Fruit fly (Drosophila melanogaster) whole organism, embryonic: ENCODE measurements around the gene CG32333.
A peak's percentile ranks its signal among the peaks of the same experiment; 100 is the strongest.

ENCODE experiments used
- Adf1 ChIP-seq: fragments of 200-800 bp; sonication (Bioruptor generic); IDR thresholded peaks from 2 replicates; pipeline ENCODE4 v1.3.6; 2022; ENCODE audit warnings: missing biosample characterization, missing genetic modification characterization
- B-H1 ChIP-seq: fragments of 200-800 bp; sonication (Bioruptor generic); IDR thresholded peaks from 3 replicates; pipeline ENCODE4 v1.3.6; 2022; ENCODE audit warnings: missing biosample characterization, missing genetic modification characterization
- CG1024 ChIP-seq: fragments of 200-800 bp; sonication (Bioruptor generic); IDR thresholded peaks from 2 replicates; pipeline ENCODE4 v1.3.6; 2022; ENCODE audit warnings: missing biosample characterization, missing genetic modification characterization
- CG10366 ChIP-seq: fragments of 200-800 bp; sonication (Bioruptor generic); IDR thresholded peaks from 2 replicates; pipeline ENCODE4 v1.3.6; 2022; ENCODE audit warnings: missing biosample characterization, missing genetic modification characterization
- CG10431 ChIP-seq: fragments of 200-800 bp; sonication (Bioruptor generic); optimal IDR thresholded peaks from 3 replicates; lab custom pipeline; 2018; ENCODE audit warnings: missing biosample characterization, mild to moderate bottlenecking, missing genetic modification characterization
- CG10565 ChIP-seq: fragments of 200-800 bp; sonication (Bioruptor generic); optimal IDR thresholded peaks from 3 replicates; lab custom pipeline; 2016; ENCODE audit warnings: missing biosample characterization, mild to moderate bottlenecking, missing genetic modification characterization
- CG11085 ChIP-seq: fragments of 200-800 bp; sonication (Bioruptor generic); IDR thresholded peaks from 2 replicates; pipeline ENCODE4 v1.3.6; 2022; ENCODE audit warnings: missing biosample characterization, missing genetic modification characterization
- CG11696 ChIP-seq: fragments of 200-800 bp; sonication (Bioruptor generic); IDR thresholded peaks from 2 replicates; pipeline ENCODE4 v1.3.6; 2022; ENCODE audit warnings: missing biosample characterization, missing genetic modification characterization
- CG11723 ChIP-seq: fragments of 200-800 bp; sonication (Bioruptor generic); optimal IDR thresholded peaks from 2 replicates; lab custom pipeline; 2017; ENCODE audit warnings: missing biosample characterization, mild to moderate bottlenecking, missing genetic modification characterization
- CG13296 ChIP-seq: fragments of 200-800 bp; sonication (Bioruptor generic); optimal IDR thresholded peaks from 3 replicates; lab custom pipeline; 2018; ENCODE audit warnings: missing biosample characterization, mild to moderate bottlenecking, missing genetic modification characterization
- CG14050 ChIP-seq: fragments of 200-800 bp; sonication (Bioruptor generic); IDR thresholded peaks from 3 replicates; pipeline ENCODE4 v1.3.6; 2022; ENCODE audit warnings: missing biosample characterization, missing genetic modification characterization
- CG16815 ChIP-seq: fragments of 200-800 bp; sonication (Bioruptor generic); optimal IDR thresholded peaks from 3 replicates; lab custom pipeline; 2017; ENCODE audit warnings: missing biosample characterization, mild to moderate bottlenecking, missing genetic modification characterization
- CG17385 ChIP-seq: fragments of 200-800 bp; sonication (Bioruptor generic); optimal IDR thresholded peaks from 3 replicates; lab custom pipeline; 2018; ENCODE audit warnings: missing biosample characterization, mild to moderate bottlenecking, missing genetic modification characterization
- CG18764 ChIP-seq: fragments of 200-800 bp; sonication (Bioruptor generic); optimal IDR thresholded peaks from 3 replicates; lab custom pipeline; 2016; ENCODE audit warnings: missing biosample characterization, missing genetic modification characterization
- CG2202 ChIP-seq: fragments of 200-800 bp; sonication (Bioruptor generic); optimal IDR thresholded peaks from 2 replicates; lab custom pipeline; 2018; ENCODE audit warnings: missing biosample characterization, mild to moderate bottlenecking, missing genetic modification characterization
- CG2678 ChIP-seq: fragments of 200-800 bp; sonication (Bioruptor generic); optimal IDR thresholded peaks from 3 replicates; lab custom pipeline; 2019; ENCODE audit warnings: missing biosample characterization, mild to moderate bottlenecking, missing genetic modification characterization, moderate library complexity
- CG7786 ChIP-seq: fragments of 200-800 bp; sonication (Bioruptor generic); optimal IDR thresholded peaks from 2 replicates; lab custom pipeline; 2016; ENCODE audit warnings: missing biosample characterization, missing genetic modification characterization
- CG7928 ChIP-seq: fragments of 200-800 bp; sonication (Bioruptor generic); optimal IDR thresholded peaks from 2 replicates; lab custom pipeline; 2017; ENCODE audit warnings: missing biosample characterization, mild to moderate bottlenecking, missing genetic modification characterization
- CG8089 ChIP-seq: fragments of 200-800 bp; sonication (Bioruptor generic); optimal IDR thresholded peaks from 3 replicates; lab custom pipeline; 2016; ENCODE audit warnings: missing biosample characterization, missing genetic modification characterization
- CG9727 ChIP-seq: fragments of 200-800 bp; sonication (Bioruptor generic); optimal IDR thresholded peaks from 3 replicates; lab custom pipeline; 2017; ENCODE audit warnings: missing biosample characterization, mild to moderate bottlenecking, missing genetic modification characterization
- CG9797 ChIP-seq: fragments of 200-800 bp; sonication (Bioruptor generic); optimal IDR thresholded peaks from 3 replicates; lab custom pipeline; 2018; ENCODE audit warnings: missing biosample characterization, mild to moderate bottlenecking, missing genetic modification characterization
- CG9817 ChIP-seq: fragments of 200-800 bp; sonication (Bioruptor generic); optimal IDR thresholded peaks from 2 replicates; lab custom pipeline; 2018; ENCODE audit warnings: missing biosample characterization, mild to moderate bottlenecking, missing genetic modification characterization, moderate library complexity
- Camta ChIP-seq: fragments of 200-800 bp; sonication (Bioruptor generic); optimal IDR thresholded peaks from 2 replicates; lab custom pipeline; 2016; ENCODE audit warnings: missing biosample characterization, missing genetic modification characterization
- CoRest ChIP-seq: fragments of 200-800 bp; sonication (Bioruptor generic); optimal IDR thresholded peaks from 3 replicates; lab custom pipeline; 2018; ENCODE audit warnings: missing biosample characterization, mild to moderate bottlenecking, missing genetic modification characterization, moderate library complexity
- HLH3B ChIP-seq: fragments of 200-800 bp; sonication (Bioruptor generic); IDR thresholded peaks from 2 replicates; pipeline ENCODE4 v1.3.6; 2022; ENCODE audit warnings: missing biosample characterization, missing genetic modification characterization
- Lpt ChIP-seq: fragments of >200 bp; optimal IDR thresholded peaks from 2 replicates; lab custom pipeline; 2018; ENCODE audit warnings: missing biosample characterization, missing genetic modification characterization
- Neu2 ChIP-seq: fragments of 200-800 bp; sonication (Bioruptor generic); optimal IDR thresholded peaks from 3 replicates; lab custom pipeline; 2016; ENCODE audit warnings: missing biosample characterization, missing genetic modification characterization, borderline replicate concordance
- Oaz ChIP-seq: fragments of 200-800 bp; sonication (Bioruptor generic); IDR thresholded peaks from 2 replicates; pipeline ENCODE4 v1.3.6; 2022; ENCODE audit warnings: missing biosample characterization, missing genetic modification characterization
- caup ChIP-seq: fragments of 200-800 bp; sonication (Bioruptor generic); optimal IDR thresholded peaks from 3 replicates; lab custom pipeline; 2017; ENCODE audit warnings: missing biosample characterization, mild to moderate bottlenecking, missing genetic modification characterization, moderate library complexity; ENCODE audit not compliant: severe bottlenecking
- chinmo ChIP-seq: fragments of 200-800 bp; sonication (Bioruptor generic); IDR thresholded peaks from 4 replicates; pipeline ENCODE4 v1.3.6; 2022; ENCODE audit warnings: missing biosample characterization, missing genetic modification characterization; ENCODE audit not compliant: partially characterized antibody
- da ChIP-seq: fragments of 200-800 bp; sonication (Bioruptor generic); optimal IDR thresholded peaks from 2 replicates; lab custom pipeline; 2016; ENCODE audit warnings: missing biosample characterization, missing genetic modification characterization
- emc ChIP-seq: fragments of 200-800 bp; sonication (Bioruptor generic); optimal IDR thresholded peaks from 2 replicates; lab custom pipeline; 2016; ENCODE audit warnings: missing biosample characterization, missing genetic modification characterization
- gce ChIP-seq: fragments of 200-800 bp; sonication (Bioruptor generic); IDR thresholded peaks from 3 replicates; pipeline ENCODE4 v1.3.6; 2022; ENCODE audit warnings: missing biosample characterization, missing genetic modification characterization
- jumu ChIP-seq: fragments of 200-800 bp; sonication (Bioruptor generic); optimal IDR thresholded peaks from 3 replicates; lab custom pipeline; 2016; ENCODE audit warnings: missing biosample characterization, missing genetic modification characterization
- ken ChIP-seq: fragments of 200-800 bp; sonication (Bioruptor generic); IDR thresholded peaks from 3 replicates; pipeline ENCODE4 v1.3.6; 2022; ENCODE audit warnings: missing biosample characterization, missing genetic modification characterization
- maf-S ChIP-seq: fragments of 200-800 bp; sonication (Bioruptor generic); optimal IDR thresholded peaks from 2 replicates; lab custom pipeline; 2016; ENCODE audit warnings: missing biosample characterization, missing genetic modification characterization
- nau ChIP-seq: fragments of 200-800 bp; sonication (Bioruptor generic); optimal IDR thresholded peaks from 3 replicates; lab custom pipeline; 2017; ENCODE audit warnings: missing biosample characterization, mild to moderate bottlenecking, missing genetic modification characterization, missing genetic modification reagents
- nerfin-1 ChIP-seq: fragments of 200-800 bp; sonication (Bioruptor generic); optimal IDR thresholded peaks from 3 replicates; lab custom pipeline; 2019; ENCODE audit warnings: missing biosample characterization, mild to moderate bottlenecking, missing genetic modification characterization, moderate library complexity
- pan ChIP-seq, 4 experiments: fragments of >200 bp in 3 of 4; fragments of 200-800 bp in 1 of 4; sonication (Bioruptor generic) in 1 of 4; optimal IDR thresholded peaks in 3 of 4; IDR thresholded peaks in 1 of 4; 2 replicates each; pipeline versions ENCODE4 v1.3.6 to Lab custom; 2017 to 2022; ENCODE audit warnings: missing biosample characterization in 2 of 4, missing genetic modification characterization in 2 of 4, mixed read lengths in 1 of 4
- pita ChIP-seq: fragments of 200-800 bp; sonication (Bioruptor generic); optimal IDR thresholded peaks from 2 replicates; lab custom pipeline; 2017; ENCODE audit warnings: missing biosample characterization, mild to moderate bottlenecking, missing genetic modification characterization
- pros ChIP-seq: fragments of 200-800 bp; sonication (Bioruptor generic); optimal IDR thresholded peaks from 3 replicates; lab custom pipeline; 2019; ENCODE audit warnings: missing biosample characterization, mild to moderate bottlenecking, missing genetic modification characterization, moderate library complexity
- row ChIP-seq: fragments of 200-800 bp; sonication (Bioruptor generic); IDR thresholded peaks from 3 replicates; pipeline ENCODE4 v1.3.6; 2022; ENCODE audit warnings: missing biosample characterization, missing genetic modification characterization
- salm ChIP-seq: fragments of 200-800 bp; sonication (Bioruptor generic); optimal IDR thresholded peaks from 2 replicates; lab custom pipeline; 2018; ENCODE audit warnings: missing biosample characterization, mild to moderate bottlenecking, missing genetic modification characterization
- sens ChIP-seq: fragments of 200-800 bp; sonication (Bioruptor generic); peaks from one replicate; lab custom pipeline; 2016; ENCODE audit warnings: missing biosample characterization, missing genetic modification characterization
- shn ChIP-seq: fragments of 200-800 bp; sonication (Bioruptor generic); optimal IDR thresholded peaks from 3 replicates; lab custom pipeline; 2016; ENCODE audit warnings: missing biosample characterization, missing genetic modification characterization
- sim ChIP-seq: fragments of 200-800 bp; sonication (Bioruptor generic); IDR thresholded peaks from 2 replicates; pipeline ENCODE4 v1.3.6; 2022; ENCODE audit warnings: missing biosample characterization, missing genetic modification characterization
- sug ChIP-seq: fragments of 200-800 bp; optimal IDR thresholded peaks from 2 replicates; lab custom pipeline; 2019; ENCODE audit warnings: missing biosample characterization, mild to moderate bottlenecking, missing genetic modification characterization, moderate library complexity
- tio ChIP-seq: fragments of 200-800 bp; sonication (Bioruptor generic); optimal IDR thresholded peaks from 2 replicates; lab custom pipeline; 2017; ENCODE audit warnings: missing biosample characterization, missing genetic modification characterization, inconsistent platforms
- vfl ChIP-seq: fragments of 200-800 bp; sonication (Bioruptor generic); optimal IDR thresholded peaks from 2 replicates; lab custom pipeline; 2016; ENCODE audit warnings: missing biosample characterization, missing genetic modification characterization
- zfh2 ChIP-seq: fragments of 200-800 bp; sonication (Bioruptor generic); optimal IDR thresholded peaks from 2 replicates; lab custom pipeline; 2016; ENCODE audit warnings: missing biosample characterization, missing genetic modification characterization

The CG32333 gene

dm6 chr3L:1247627-1248295 lies 28.0 kb upstream of the CG32333 start, which contains the start of the genes Psf1 and Sac1 (continued):
- TF ChIP-seq Camta (GFP tag; lab: Kevin White, UChicago) (peak; percentile 2), CG11085 (GFP tag; lab: Robert Waterston, UW) (no peak; the same call in 1 of the 2 replicates), CG7928 (GFP tag; lab: Kevin White, UChicago) (peak; percentile 10), sim (GFP tag; lab: Robert Waterston, UW) (no peak), ken (GFP tag; lab: Robert Waterston, UW) (no peak; the same call in 2 of the 3 replicates), jumu (GFP tag; lab: Kevin White, UChicago) (peak; percentile 57), da (GFP tag; lab: Kevin White, UChicago) (peak; percentile 19), chinmo (GFP tag; lab: Robert Waterston, UW) (no peak), CG14050 (no peak), sens (peak; percentile 87), CG10366 (peak; percentile 44; the same call in 1 of the 2 replicates), salm (no peak), CG16815 (GFP tag; lab: Kevin White, UChicago) (peak; percentile 5), nau (GFP tag; lab: Kevin White, UChicago) (no peak), Oaz (GFP tag; lab: Robert Waterston, UW) (no peak), CG17385 (peak; percentile 79), CG2678 (tag; lab: Kevin White, UChicago) (peak; percentile 48), zfh2 (GFP tag; lab: Kevin White, UChicago) (peak; percentile 67), pros (GFP tag; lab: Kevin White, UChicago) (no peak), CG7786 (GFP tag; lab: Kevin White, UChicago) (peak; percentile 55), CoRest (tag; lab: Kevin White, UChicago) (peak; percentile 71), Adf1 (no peak; the same call in 1 of the 2 replicates), CG2202 (tag; lab: Kevin White, UChicago) (no peak), Neu2 (GFP tag; lab: Kevin White, UChicago) (no peak), shn (peak; percentile 62), CG18764 (GFP tag; lab: Kevin White, UChicago) (peak; percentile 40), maf-S (GFP tag; lab: Kevin White, UChicago) (peak; percentile 26), caup (GFP tag; lab: Kevin White, UChicago) (peak; percentile 23), gce (no peak), CG11723 (GFP tag; lab: Kevin White, UChicago) (no peak), CG1024 (GFP tag; lab: Robert Waterston, UW) (no peak), CG9817 (tag; lab: Kevin White, UChicago) (peak; percentile 57), CG9727 (peak; percentile 46), emc (GFP tag; lab: Kevin White, UChicago) (no peak), CG8089 (GFP tag; lab: Kevin White, UChicago) (peak; percentile 38), CG9797 (peak; percentile 69), CG10565 (GFP tag; lab: Kevin White, UChicago) (no peak), tio (GFP tag; lab: Kevin White, UChicago) (no peak), CG13296 (GFP tag; lab: Kevin White, UChicago) (peak; percentile 4), B-H1 (no peak), pita (GFP tag; lab: Kevin White, UChicago) (no peak), sug (tag; lab: Kevin White, UChicago) (peak; percentile 65), row (GFP tag; lab: Robert Waterston, UW) (peak; percentile 92), Lpt (GFP tag; lab: Kevin White, UChicago) (no peak), nerfin-1 (tag; lab: Kevin White, UChicago) (peak; percentile 50), CG11696 (GFP tag; lab: Robert Waterston, UW) (no peak), pan (optimal IDR thresholded peaks at IDR 0.05; lab: Kevin White, UChicago) (no peak), pan (GFP tag; optimal IDR thresholded peaks at IDR 0.05 in 1 of 2, IDR thresholded peaks at IDR 0.05 in 1 of 2) (peak in 1 of 2 experiments; percentile 13), HLH3B (GFP tag; lab: Robert Waterston, UW) (no peak), CG10431 (GFP tag; lab: Kevin White, UChicago) (no peak), vfl (GFP tag; lab: Kevin White, UChicago) (no peak)
